Worm (Caenorhabditis elegans) whole organism, late embryonic: ENCODE measurements around the gene srx-104.

Source experiments
- T23F11.4 ChIP-seq: fragments of 200-800 bp; sonication (Bioruptor generic); optimal IDR thresholded peaks from 2 replicates; lab custom pipeline; 2018; ENCODE audit warnings: mild to moderate bottlenecking, missing genetic modification characterization, missing compliant biosample characterization
- ama-1 ChIP-seq: fragments of 150-350 bp; optimal IDR thresholded peaks from 2 replicates; lab custom pipeline; 2014
- ceh-6 ChIP-seq: fragments of 200-800 bp; sonication (Bioruptor generic); optimal IDR thresholded peaks from 2 replicates; lab custom pipeline; 2018; ENCODE audit warnings: mild to moderate bottlenecking, missing genetic modification characterization, missing compliant biosample characterization
- ets-4 ChIP-seq: sonication (generic microtip); optimal IDR thresholded peaks from 2 replicates; lab custom pipeline; 2016; ENCODE audit warnings: missing genetic modification characterization, missing compliant biosample characterization
- fkh-6 ChIP-seq: sonication (generic microtip); optimal IDR thresholded peaks from 2 replicates; lab custom pipeline; 2016; ENCODE audit warnings: missing genetic modification characterization, missing compliant biosample characterization
- madf-2 ChIP-seq: sonication (generic microtip); optimal IDR thresholded peaks from 2 replicates; lab custom pipeline; 2017; ENCODE audit warnings: missing genetic modification characterization, missing compliant biosample characterization
- pag-3 ChIP-seq: sonication (generic microtip); optimal IDR thresholded peaks from 2 replicates; lab custom pipeline; 2016; ENCODE audit warnings: missing compliant biosample characterization, missing genetic modification characterization, borderline replicate concordance
- pax-1 ChIP-seq: fragments of 150-350 bp; optimal IDR thresholded peaks from 2 replicates; lab custom pipeline; 2014; ENCODE audit warnings: missing biosample characterization, missing genetic modification characterization
- pha-4 ChIP-seq: fragments of 150-350 bp; optimal IDR thresholded peaks from 2 replicates; lab custom pipeline; 2018; ENCODE audit warnings: missing biosample characterization, missing genetic modification reagents, missing genetic modification characterization
- unc-42 ChIP-seq: sonication (generic microtip); optimal IDR thresholded peaks from 2 replicates; lab custom pipeline; 2016; ENCODE audit warnings: missing genotype, missing genetic modification characterization, missing compliant biosample characterization

- TF ChIP-seq madf-2, result no peak
- TF ChIP-seq ets-4 (tag; lab: Kevin White, UChicago), result no peak
- TF ChIP-seq pax-1 (tag; lab: Kevin White, UChicago), result no peak
- no peak for TF ChIP-seq ama-1 (lab: Kevin White, UChicago)
- no peak for TF ChIP-seq pha-4 (tag; lab: Kevin White, UChicago)
- TF ChIP-seq fkh-6 (tag; lab: Kevin White, UChicago), result no peak
- TF ChIP-seq pag-3 (tag; lab: Kevin White, UChicago), result no peak
- no peak for TF ChIP-seq unc-42 (tag; lab: Kevin White, UChicago)
- no peak for TF ChIP-seq ceh-6 (GFP tag; lab: Kevin White, UChicago)
- TF ChIP-seq T23F11.4 (GFP tag; lab: Kevin White, UChicago), result no peak
Measured at ce11 chrII:3721016-3721415, 21.5 kb upstream of the srx-104 start, which contains the start of gene C46E10.3.
